Fruit fly (Drosophila melanogaster) whole organism, embryonic: ENCODE results near the gene CG7970.
A peak's percentile ranks its signal among the peaks of the same experiment; 100 is the strongest.

Experiments used
- Abd-B ChIP-seq: fragments of 200-800 bp; sonication (Bioruptor generic); optimal IDR thresholded peaks from 2 replicates; lab custom pipeline; 2018; ENCODE audit warnings: missing biosample characterization, mild to moderate bottlenecking, missing genetic modification characterization, moderate library complexity
- Asciz ChIP-seq: fragments of 200-800 bp; sonication (Bioruptor generic); optimal IDR thresholded peaks from 2 replicates; lab custom pipeline; 2017; ENCODE audit warnings: missing biosample characterization, mild to moderate bottlenecking, missing genetic modification characterization, missing genetic modification reagents
- Atf6 ChIP-seq: fragments of 200-800 bp; sonication (Bioruptor generic); IDR thresholded peaks from 2 replicates; pipeline ENCODE4 v1.3.6; 2022; ENCODE audit warnings: missing biosample characterization, missing genetic modification characterization
- CG10209 ChIP-seq: fragments of 200-800 bp; sonication (Bioruptor generic); optimal IDR thresholded peaks from 3 replicates; lab custom pipeline; 2017; ENCODE audit warnings: missing biosample characterization, mild to moderate bottlenecking, missing genetic modification characterization, missing genetic modification reagents
- CG10431 ChIP-seq: fragments of 200-800 bp; sonication (Bioruptor generic); optimal IDR thresholded peaks from 3 replicates; lab custom pipeline; 2018; ENCODE audit warnings: missing biosample characterization, mild to moderate bottlenecking, missing genetic modification characterization
- CG10959 ChIP-seq: fragments of 200-800 bp; sonication (Bioruptor generic); IDR thresholded peaks from 2 replicates; pipeline ENCODE4 v1.3.6; 2022; ENCODE audit warnings: missing biosample characterization, missing genetic modification characterization
- CG11085 ChIP-seq: fragments of 200-800 bp; sonication (Bioruptor generic); IDR thresholded peaks from 2 replicates; pipeline ENCODE4 v1.3.6; 2022; ENCODE audit warnings: missing biosample characterization, missing genetic modification characterization
- CG11504 ChIP-seq: fragments of 200-800 bp; sonication (Bioruptor generic); optimal IDR thresholded peaks from 3 replicates; lab custom pipeline; 2019; ENCODE audit warnings: missing biosample characterization, mild to moderate bottlenecking, missing genetic modification characterization, moderate library complexity
- CG11560 ChIP-seq: fragments of 200-800 bp; sonication (Bioruptor generic); IDR thresholded peaks from 3 replicates; pipeline ENCODE4 v1.3.6; 2022; ENCODE audit warnings: missing biosample characterization, missing genetic modification characterization
- CG12155 ChIP-seq: fragments of 200-800 bp; sonication (Bioruptor generic); optimal IDR thresholded peaks from 3 replicates; lab custom pipeline; 2016; ENCODE audit warnings: missing biosample characterization, missing genetic modification characterization
- CG12744 ChIP-seq: fragments of 200-800 bp; sonication (Bioruptor generic); optimal IDR thresholded peaks from 2 replicates; lab custom pipeline; 2016; ENCODE audit warnings: missing biosample characterization, missing genetic modification characterization
- CG13624 ChIP-seq: fragments of 200-800 bp; sonication (Bioruptor generic); optimal IDR thresholded peaks from 2 replicates; lab custom pipeline; 2016; ENCODE audit warnings: missing biosample characterization, missing genetic modification characterization
- CG14050 ChIP-seq: fragments of 200-800 bp; sonication (Bioruptor generic); IDR thresholded peaks from 3 replicates; pipeline ENCODE4 v1.3.6; 2022; ENCODE audit warnings: missing biosample characterization, missing genetic modification characterization
- CG14710 ChIP-seq: fragments of 200-800 bp; sonication (Bioruptor generic); optimal IDR thresholded peaks from 3 replicates; lab custom pipeline; 2019; ENCODE audit warnings: missing biosample characterization, mild to moderate bottlenecking, missing genetic modification characterization, moderate library complexity
- CG17186 ChIP-seq: fragments of 200-800 bp; sonication (Bioruptor generic); optimal IDR thresholded peaks from 3 replicates; lab custom pipeline; 2017; ENCODE audit warnings: missing biosample characterization, missing genetic modification reagents, missing genetic modification characterization
- CG18011 ChIP-seq: fragments of 200-800 bp; sonication (Bioruptor generic); optimal IDR thresholded peaks from 2 replicates; lab custom pipeline; 2017; ENCODE audit warnings: missing biosample characterization, missing genetic modification characterization, mild to moderate bottlenecking, moderate library complexity, missing genotype
- CG2712 ChIP-seq: fragments of 200-800 bp; optimal IDR thresholded peaks from 3 replicates; lab custom pipeline; 2019; ENCODE audit warnings: missing biosample characterization, mild to moderate bottlenecking, missing genetic modification characterization, moderate library complexity
- CG31441 ChIP-seq: fragments of 200-800 bp; sonication (Bioruptor generic); IDR thresholded peaks from 2 replicates; pipeline ENCODE4 v1.3.6; 2022; ENCODE audit warnings: missing biosample characterization, missing genetic modification characterization
- CG32532 ChIP-seq: fragments of 200-800 bp; sonication (Bioruptor generic); IDR thresholded peaks from 2 replicates; pipeline ENCODE4 v1.3.6; 2022; ENCODE audit warnings: missing biosample characterization, missing genetic modification characterization
- CG32772 ChIP-seq: fragments of 200-800 bp; sonication (Bioruptor generic); IDR thresholded peaks from 2 replicates; pipeline ENCODE4 v1.3.6; 2022; ENCODE audit warnings: missing biosample characterization, missing genetic modification characterization
- CG33213 ChIP-seq: fragments of 200-800 bp; sonication (Bioruptor generic); optimal IDR thresholded peaks from 3 replicates; lab custom pipeline; 2016; ENCODE audit warnings: missing biosample characterization, missing genetic modification characterization
- CG3726 ChIP-seq: fragments of 200-800 bp; sonication (Bioruptor generic); IDR thresholded peaks from 3 replicates; pipeline ENCODE4, ENCODE4 v1.3.6; 2022; ENCODE audit warnings: missing biosample characterization, missing genetic modification characterization
- CG6654 ChIP-seq: fragments of 200-800 bp; sonication (Bioruptor generic); optimal IDR thresholded peaks from 2 replicates; lab custom pipeline; 2017; ENCODE audit warnings: missing biosample characterization, mild to moderate bottlenecking, missing genetic modification characterization
- CG7556 ChIP-seq: fragments of 200-800 bp; sonication (Bioruptor generic); optimal IDR thresholded peaks from 2 replicates; lab custom pipeline; 2017; ENCODE audit warnings: missing biosample characterization, mild to moderate bottlenecking, missing genetic modification characterization
- CG8089 ChIP-seq: fragments of 200-800 bp; sonication (Bioruptor generic); optimal IDR thresholded peaks from 3 replicates; lab custom pipeline; 2016; ENCODE audit warnings: missing biosample characterization, missing genetic modification characterization
- CG8290 ChIP-seq, 3 experiments: fragments of 200-800 bp; sonication (Bioruptor generic); optimal IDR thresholded peaks; 2 replicates each; lab custom pipeline; 2016 to 2019; ENCODE audit warnings: missing biosample characterization in 3 of 3, missing genetic modification characterization in 3 of 3, mild to moderate bottlenecking in 2 of 3, moderate library complexity in 1 of 3
- Dbx ChIP-seq: fragments of 200-800 bp; sonication (Bioruptor generic); IDR thresholded peaks from 3 replicates; pipeline ENCODE4 v1.3.6; 2022; ENCODE audit warnings: missing biosample characterization, missing genetic modification characterization
- Ets65A ChIP-seq: fragments of 200-800 bp; sonication (Bioruptor generic); peaks from one replicate; lab custom pipeline; 2016; ENCODE audit warnings: missing biosample characterization, missing genetic modification characterization
- Gsc ChIP-seq: fragments of 200-800 bp; sonication (Bioruptor generic); IDR thresholded peaks from 2 replicates; pipeline ENCODE4 v1.3.6; 2022; ENCODE audit warnings: missing biosample characterization, missing genetic modification characterization
- Gug ChIP-seq: fragments of 200-800 bp; sonication (Bioruptor generic); IDR thresholded peaks from 4 replicates; pipeline ENCODE4 v1.3.6; 2022; ENCODE audit warnings: missing biosample characterization, missing genetic modification characterization
- HLH4C ChIP-seq: fragments of 200-800 bp; sonication (Bioruptor generic); IDR thresholded peaks from 3 replicates; pipeline ENCODE4 v1.3.6; 2022; ENCODE audit warnings: missing biosample characterization, missing genetic modification characterization; ENCODE audit not compliant: partially characterized antibody
- Hr3 ChIP-seq: fragments of 200-800 bp; sonication (Bioruptor generic); optimal IDR thresholded peaks from 3 replicates; lab custom pipeline; 2016; ENCODE audit warnings: missing biosample characterization, missing genetic modification characterization
- Oaz ChIP-seq: fragments of 200-800 bp; sonication (Bioruptor generic); IDR thresholded peaks from 2 replicates; pipeline ENCODE4 v1.3.6; 2022; ENCODE audit warnings: missing biosample characterization, missing genetic modification characterization
- Ptx1 ChIP-seq: fragments of 200-800 bp; sonication (Bioruptor generic); IDR thresholded peaks from 2 replicates; pipeline ENCODE4 v1.3.6; 2022; ENCODE audit warnings: missing biosample characterization, missing genetic modification characterization
- Spps ChIP-seq: fragments of 200-800 bp; sonication (Bioruptor generic); optimal IDR thresholded peaks from 2 replicates; lab custom pipeline; 2018; ENCODE audit warnings: missing biosample characterization, mild to moderate bottlenecking, missing genetic modification characterization
- ac ChIP-seq: fragments of 200-800 bp; sonication (Bioruptor generic); optimal IDR thresholded peaks from 3 replicates; lab custom pipeline; 2017; ENCODE audit warnings: missing biosample characterization, mild to moderate bottlenecking, missing genetic modification characterization
- chinmo ChIP-seq: fragments of 200-800 bp; sonication (Bioruptor generic); IDR thresholded peaks from 4 replicates; pipeline ENCODE4 v1.3.6; 2022; ENCODE audit warnings: missing biosample characterization, missing genetic modification characterization; ENCODE audit not compliant: partially characterized antibody
- dmrt11E ChIP-seq: fragments of 200-800 bp; sonication (Bioruptor generic); optimal IDR thresholded peaks from 3 replicates; lab custom pipeline; 2018; ENCODE audit warnings: missing biosample characterization, mild to moderate bottlenecking, missing genetic modification characterization, moderate library complexity
- eve ChIP-seq, 2 experiments: fragments of >200 bp; optimal IDR thresholded peaks; 2 replicates each; lab custom pipeline; 2017; ENCODE audit warnings: missing biosample characterization in 2 of 2, missing genetic modification characterization in 2 of 2
- eyg ChIP-seq: fragments of 200-800 bp; sonication (Bioruptor generic); optimal IDR thresholded peaks from 3 replicates; lab custom pipeline; 2016; ENCODE audit warnings: missing biosample characterization, missing genetic modification characterization
- gsb ChIP-seq: fragments of 200-800 bp; sonication (Bioruptor generic); IDR thresholded peaks from 2 replicates; pipeline ENCODE4 v1.3.6; 2022; ENCODE audit warnings: missing biosample characterization, missing genetic modification characterization
- gt ChIP-seq: fragments of 200-800 bp; sonication (Bioruptor generic); IDR thresholded peaks from 2 replicates; pipeline ENCODE4 v1.3.6; 2022; ENCODE audit warnings: missing biosample characterization, missing genetic modification characterization
- hkb ChIP-seq, 2 experiments: fragments of 200-800 bp in 1 of 2; fragments of >200 bp in 1 of 2; sonication (Bioruptor generic) in 1 of 2; IDR thresholded peaks in 1 of 2; optimal IDR thresholded peaks in 1 of 2; 2 replicates each; pipeline versions ENCODE4 v1.3.6 to Lab custom; 2017 to 2022; ENCODE audit warnings: missing biosample characterization in 1 of 2, missing genetic modification characterization in 1 of 2
- kni ChIP-seq: fragments of 200-800 bp; sonication (Bioruptor generic); optimal IDR thresholded peaks from 3 replicates; lab custom pipeline; 2017; ENCODE audit warnings: mild to moderate bottlenecking, missing biosample characterization, missing genetic modification reagents, missing genetic modification characterization
- lola ChIP-seq, 3 experiments: fragments of >200 bp in 2 of 3; fragments of 200-800 bp in 1 of 3; sonication (Bioruptor generic) in 1 of 3; optimal IDR thresholded peaks; 2 replicates each; lab custom pipeline; 2017 to 2019; ENCODE audit warnings: missing biosample characterization in 3 of 3, missing genetic modification characterization in 3 of 3, mild to moderate bottlenecking in 1 of 3, moderate library complexity in 1 of 3
- nerfin-2 ChIP-seq: fragments of 200-800 bp; sonication (Bioruptor generic); IDR thresholded peaks from 2 replicates; pipeline ENCODE4 v1.3.6; 2022; ENCODE audit warnings: missing biosample characterization, missing genetic modification characterization; ENCODE audit not compliant: partially characterized antibody
- ro ChIP-seq: fragments of 200-800 bp; sonication (Bioruptor generic); IDR thresholded peaks from 2 replicates; pipeline ENCODE4 v1.3.6; 2022; ENCODE audit warnings: missing biosample characterization, missing genetic modification characterization
- sug ChIP-seq: fragments of 200-800 bp; optimal IDR thresholded peaks from 2 replicates; lab custom pipeline; 2019; ENCODE audit warnings: missing biosample characterization, mild to moderate bottlenecking, missing genetic modification characterization, moderate library complexity

CG7970 gene

DNA sequence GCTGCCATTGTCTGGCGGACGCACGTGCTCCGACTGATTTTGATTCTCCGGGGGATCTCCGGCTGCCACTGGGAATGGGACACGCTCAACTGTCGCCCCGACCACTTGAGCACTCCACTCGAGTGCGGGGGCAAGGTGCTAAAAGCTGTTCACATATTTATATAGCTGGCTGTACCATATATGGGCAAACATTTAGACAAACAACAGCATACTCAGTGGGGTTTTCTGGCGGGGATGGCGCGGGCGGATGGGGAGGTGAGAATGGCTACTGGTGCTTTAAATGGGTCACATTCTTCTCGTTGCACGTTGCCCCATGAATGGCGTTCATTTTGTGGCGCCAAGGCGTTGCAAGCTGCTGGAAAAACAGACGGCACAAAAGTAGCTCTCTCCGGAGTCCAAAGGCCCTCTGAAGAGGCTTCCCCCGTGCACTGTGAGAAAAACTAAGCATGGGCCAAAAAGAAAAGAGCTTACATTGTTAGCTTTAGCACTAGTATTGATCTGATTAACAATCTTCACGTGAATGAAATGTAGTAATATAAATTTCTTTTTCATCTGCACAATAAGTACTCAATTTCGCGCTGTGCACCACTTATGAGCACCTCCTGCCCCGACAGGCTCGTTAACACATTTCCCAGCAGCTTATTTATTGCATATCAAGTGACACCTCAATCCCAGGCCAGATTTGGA lies 38.3 kb downstream of the CG7970 start (continued):
- TF ChIP-seq CG12744 (GFP tag; lab: Kevin White, UChicago) (no peak), Atf6 (no peak), CG10431 (GFP tag; lab: Kevin White, UChicago) (peak; percentile 69), CG14710 (peak; percentile 44), hkb (optimal IDR thresholded peaks at IDR 0.05; lab: Kevin White, UChicago) (no peak), hkb (GFP tag; IDR thresholded peaks at IDR 0.05; lab: Robert Waterston, UW) (0 out of 2 replicates have a peak, but pooled peaks have one; percentile 41), CG3726 (GFP tag; lab: Robert Waterston, UW) (no peak), Ets65A (GFP tag; lab: Kevin White, UChicago) (peak; percentile 75), CG18011 (GFP tag; lab: Kevin White, UChicago) (no peak), Gsc (peak; percentile 15; the same call in 1 of the 2 replicates), Dbx (no peak), eve (GFP tag; optimal IDR thresholded peaks at IDR 0.05; lab: Kevin White, UChicago) (no peak), CG11560 (no peak), nerfin-2 (no peak), ac (GFP tag; lab: Kevin White, UChicago) (no peak), CG32772 (peak; percentile 52; the same call in 1 of the 2 replicates), eyg (no peak), HLH4C (GFP tag; lab: Robert Waterston, UW) (no peak), CG8089 (GFP tag; lab: Kevin White, UChicago) (peak; percentile 21), dmrt11E (peak; percentile 39), ro (GFP tag; lab: Robert Waterston, UW) (no peak), kni (GFP tag; lab: Kevin White, UChicago) (peak; percentile 74), Hr3 (GFP tag; lab: Kevin White, UChicago) (peak; percentile 3), CG17186 (GFP tag; lab: Kevin White, UChicago) (peak; percentile 9), CG13624 (GFP tag; lab: Kevin White, UChicago) (no peak), CG11085 (GFP tag; lab: Robert Waterston, UW) (no peak), sug (tag; lab: Kevin White, UChicago) (no peak), Abd-B (GFP tag; lab: Kevin White, UChicago) (no peak), Oaz (GFP tag; lab: Robert Waterston, UW) (no peak), CG14050 (no peak), CG32532 (GFP tag; lab: Robert Waterston, UW) (no peak), CG12155 (no peak), CG2712 (tag; lab: Kevin White, UChicago) (peak; percentile 58), Gug (0 out of 4 replicates have a peak, but pooled peaks have one; percentile 11), CG7556 (GFP tag; lab: Kevin White, UChicago) (peak; percentile 8), lola (GFP tag; optimal IDR thresholded peaks at IDR 0.05; lab: Kevin White, UChicago) (peak in 1 of 3 experiments; percentile 43), CG33213 (GFP tag; lab: Kevin White, UChicago) (no peak), CG31441 (GFP tag; lab: Robert Waterston, UW) (peak; percentile 51), Spps (tag; lab: Kevin White, UChicago) (peak; percentile 19), CG10959 (no peak), gt (GFP tag; lab: Robert Waterston, UW) (peak; percentile 30; the same call in 1 of the 2 replicates), gsb (no peak), Ptx1 (GFP tag; lab: Robert Waterston, UW) (peak; percentile 29), CG11504 (tag; lab: Kevin White, UChicago) (peak; percentile 51), CG10209 (peak; percentile 25), CG6654 (GFP tag; lab: Kevin White, UChicago) (peak; percentile 27), CG8290 (GFP tag; optimal IDR thresholded peaks at IDR 0.05; lab: Kevin White, UChicago) (no peak), CG8290 (tag; optimal IDR thresholded peaks at IDR 0.05; lab: Kevin White, UChicago) (peak in 1 of 2 experiments; percentile 6), chinmo (GFP tag; lab: Robert Waterston, UW) (no peak), Asciz (GFP tag; lab: Kevin White, UChicago) (peak; percentile 58)
